Fruit fly (Drosophila melanogaster): ENCODE results near the gene mei-218.

DNA sequence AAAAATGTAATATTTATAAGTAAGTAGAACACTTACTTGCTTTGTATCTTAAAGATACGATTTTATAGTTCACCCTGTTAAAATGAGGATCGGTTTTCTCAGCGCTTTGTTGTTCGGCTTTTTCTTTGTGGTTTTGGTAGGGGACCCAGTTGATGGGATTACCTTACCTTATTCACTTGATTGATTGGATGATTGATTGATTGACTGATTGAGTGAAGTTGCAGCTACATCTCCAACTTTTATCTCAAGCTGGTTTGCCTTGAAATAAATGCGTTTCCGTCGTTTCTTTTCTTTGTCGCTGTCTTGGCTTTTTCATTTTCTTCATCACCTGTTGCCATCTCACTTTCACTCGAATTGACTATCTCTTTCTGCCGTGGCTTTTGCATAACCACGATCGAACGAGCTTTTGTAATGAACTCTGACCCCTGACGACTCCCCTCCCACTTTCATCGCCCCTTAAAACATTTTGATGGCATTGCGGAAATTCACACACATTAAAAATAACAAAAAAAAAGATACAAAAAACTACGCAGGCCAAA lies 30.1 kb upstream of the mei-218 start:
- TF ChIP-seq fru (GFP tag; optimal IDR thresholded peaks at IDR 0.05) (no peak), woc (GFP tag; optimal IDR thresholded peaks at IDR 0.05) (no peak), rgr (GFP tag; optimal IDR thresholded peaks at IDR 0.05) (no peak), brk (GFP tag; optimal IDR thresholded peaks at IDR 0.05) (no peak), usp (GFP tag; optimal IDR thresholded peaks at IDR 0.05) (no peak), pan (optimal IDR thresholded peaks at IDR 0.05) (no peak), tai (GFP tag; optimal IDR thresholded peaks at IDR 0.05) (no peak)
